Worm (Caenorhabditis elegans): ENCODE measurements around the gene vav-1.

vav-1 gene

DNA sequence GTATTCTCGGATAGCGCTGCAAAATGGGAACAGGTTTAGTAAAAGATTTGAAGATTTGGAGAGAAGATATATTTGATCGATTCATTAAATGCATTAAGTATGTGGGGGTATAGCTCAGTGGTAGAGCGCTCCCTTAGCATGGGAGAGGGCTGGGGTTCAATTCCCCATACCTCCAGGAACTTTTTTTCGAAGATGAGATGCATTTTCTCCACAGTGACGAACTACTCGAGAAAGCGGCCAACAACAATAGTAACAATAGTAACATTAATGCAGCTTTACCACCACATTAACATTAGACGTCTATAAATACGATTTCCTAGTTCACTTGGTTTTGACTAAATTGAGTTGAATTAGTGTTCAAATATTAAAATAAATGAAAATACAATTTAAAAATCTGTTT, 5.8 kb upstream of the vav-1 start (continued):
- TF ChIP-seq nhr-28 (tag; optimal IDR thresholded peaks at IDR 0.05): no peak
- peak; percentile 96 for TF ChIP-seq aha-1 (tag)
- TF ChIP-seq dmd-8 (GFP tag; IDR thresholded peaks at IDR 0.05): peak; percentile 77; the same call in 1 of the 2 replicates
- TF ChIP-seq nhr-25 (tag; optimal IDR thresholded peaks at IDR 0.05; ENCODE audit: borderline replicate concordance, insufficient read depth): no peak
- no peak for TF ChIP-seq egl-27 (tag; optimal IDR thresholded peaks at IDR 0.05)
- TF ChIP-seq snpc-1.2 (GFP tag; IDR thresholded peaks at IDR 0.05): peak; percentile 92
- no peak for TF ChIP-seq unc-39 (tag; optimal IDR thresholded peaks at IDR 0.05)

DNA sequence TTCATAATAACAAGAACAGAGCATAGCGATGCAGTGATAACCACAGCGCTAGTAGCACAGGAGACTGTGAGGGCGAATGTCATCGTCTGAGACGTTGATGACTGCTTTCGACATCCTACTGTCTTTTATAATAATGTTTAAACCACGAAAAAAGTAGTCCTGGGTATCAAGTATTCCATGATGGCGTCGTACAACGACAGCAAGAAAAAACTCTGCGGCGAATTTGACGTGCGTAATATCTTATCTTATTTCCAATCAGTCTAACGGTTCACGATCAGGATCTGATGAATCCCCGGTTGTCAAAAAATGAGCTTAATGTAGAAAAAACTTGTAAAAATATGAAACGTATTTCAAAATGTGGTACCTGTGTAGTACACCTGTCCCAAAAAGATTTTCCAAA, 2.6 kb upstream of the vav-1 start, which contains the start of gene col-175:
Gene col-175 (minus strand): TSS at position 101 of the 400 bp plus-strand sequence.
- TF ChIP-seq aly-2 (tag; optimal IDR thresholded peaks at IDR 0.05) (no peak), sdz-12 (GFP tag; optimal IDR thresholded peaks at IDR 0.05) (no peak), pha-4 (GFP tag; IDR thresholded peaks at IDR 0.05) (no peak), pha-4 (tag; optimal IDR thresholded peaks at IDR 0.05) (no peak), unc-62 (GFP tag; optimal IDR thresholded peaks at IDR 0.05 in 1 of 2) (no peak), unc-62 (tag; optimal IDR thresholded peaks at IDR 0.05) (no peak), mxl-2 (GFP tag; conservative IDR thresholded peaks at IDR 0.05) (no peak), lir-3 (tag; optimal IDR thresholded peaks at IDR 0.05) (no peak), lin-1 (GFP tag; IDR thresholded peaks at IDR 0.05) (no peak), zip-11 (GFP tag; IDR thresholded peaks at IDR 0.05) (no peak), zip-2 (tag; optimal IDR thresholded peaks at IDR 0.05) (no peak), R02D3.7 (tag; optimal IDR thresholded peaks at IDR 0.05) (no peak), arid-1 (GFP tag; conservative IDR thresholded peaks at IDR 0.05) (no peak), lin-38 (GFP tag; IDR thresholded peaks at IDR 0.05) (no peak), egl-27 (tag; optimal IDR thresholded peaks at IDR 0.05) (no peak), ceh-44 (GFP tag; IDR thresholded peaks at IDR 0.05) (no peak), ama-1 (optimal IDR thresholded peaks at IDR 0.05) (no peak), daf-16 (GFP tag; optimal IDR thresholded peaks at IDR 0.05) (no peak), daf-16 (tag; optimal IDR thresholded peaks at IDR 0.05) (no peak), lin-39 (tag; optimal IDR thresholded peaks at IDR 0.05) (no peak), tra-1 (GFP tag; IDR thresholded peaks at IDR 0.05) (no peak)

- TF ChIP-seq T26A8.4 (GFP tag; IDR thresholded peaks at IDR 0.05) (peak; percentile 57), nhr-48 (tag; optimal IDR thresholded peaks at IDR 0.05) (peak; percentile 22), Y5F2A.4 (GFP tag; optimal IDR thresholded peaks at IDR 0.05) (peak; percentile 4), spr-3 (GFP tag; optimal IDR thresholded peaks at IDR 0.05) (no peak), mxl-3 (GFP tag; optimal IDR thresholded peaks at IDR 0.05) (peak; percentile 5), nhr-102 (tag; optimal IDR thresholded peaks at IDR 0.05) (peak; percentile 49), spr-1 (tag; optimal IDR thresholded peaks at IDR 0.05) (peak; percentile 27), set-16 (GFP tag; IDR thresholded peaks at IDR 0.05) (peak; percentile 94), lin-39 (tag; optimal IDR thresholded peaks at IDR 0.05) (no peak)
Measured at ce11 chrX:9233805-9234204, 1.9 kb upstream of the vav-1 start.

DNA sequence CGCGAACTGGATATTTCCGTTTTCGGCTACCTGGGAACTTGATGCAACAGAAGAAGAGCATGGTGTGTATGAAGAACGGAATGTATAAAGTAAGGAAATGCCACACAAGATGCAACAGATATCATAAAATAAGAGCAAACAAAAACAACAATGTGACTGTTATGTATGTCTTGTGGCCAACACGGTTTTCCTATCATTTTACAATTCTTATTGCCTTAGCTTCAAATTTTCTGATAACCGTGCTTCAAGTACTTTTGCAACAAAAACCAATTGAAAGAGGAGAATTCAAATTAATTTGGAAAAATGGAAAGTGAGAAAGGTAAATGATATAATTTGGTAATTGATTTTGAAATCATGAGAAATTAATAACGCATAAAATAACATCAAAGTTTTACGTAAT, 381 bp downstream of the vav-1 start:
- no peak for TF ChIP-seq nhr-76 (tag; optimal IDR thresholded peaks at IDR 0.05)
- no peak for TF ChIP-seq daf-16 (GFP tag; optimal IDR thresholded peaks at IDR 0.05)
- peak; percentile 30 for TF ChIP-seq daf-16 (tag; optimal IDR thresholded peaks at IDR 0.05)
- peak; percentile 53 for TF ChIP-seq nhr-28 (tag; optimal IDR thresholded peaks at IDR 0.05)
- TF ChIP-seq pqm-1 (tag; optimal IDR thresholded peaks at IDR 0.05): peak; percentile 60
- TF ChIP-seq unc-62 (GFP tag; optimal IDR thresholded peaks at IDR 0.05 in 1 of 2): peak in 1 of 2 experiments; percentile 78
- no peak for TF ChIP-seq unc-62 (tag; optimal IDR thresholded peaks at IDR 0.05)
